Fruit fly (Drosophila melanogaster): ENCODE data around the gene CG6761.

DNA sequence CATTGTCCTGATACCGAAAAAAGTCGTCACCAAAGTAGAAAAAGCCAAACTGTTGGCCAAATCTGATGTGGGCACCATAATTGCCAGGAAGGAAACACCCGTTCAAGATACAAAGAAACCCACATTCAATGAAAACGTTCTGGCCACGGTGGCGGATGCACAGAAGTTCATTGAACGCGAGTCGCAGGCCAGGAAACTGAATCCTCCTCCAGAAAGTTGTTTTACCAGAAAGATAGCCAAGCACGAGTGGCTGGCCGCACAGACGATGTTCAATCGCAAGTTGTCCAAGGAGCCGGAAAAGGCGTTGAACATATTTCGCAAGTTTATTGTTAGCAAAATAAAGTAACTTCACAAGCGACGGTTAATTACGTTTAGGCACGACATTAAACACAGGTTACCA, 16.7 kb upstream of the CG6761 start:
- TF ChIP-seq Myc (optimal IDR thresholded peaks at IDR 0.05): no peak
- TF ChIP-seq psq (optimal IDR thresholded peaks at IDR 0.05): no peak
- no peak for TF ChIP-seq Sin3A (optimal IDR thresholded peaks at IDR 0.05)

Data from Kc167 (cell line).